Worm (Caenorhabditis elegans) whole organism, mixed stage, embryonic: ENCODE results near the gene cap-1.

ENCODE experiments used
- M03D4.4 ChIP-seq: sonication (generic microtip); optimal IDR thresholded peaks from 2 replicates; lab custom pipeline; 2017; ENCODE audit warnings: mild to moderate bottlenecking, missing genetic modification characterization, missing compliant biosample characterization
- bed-3 ChIP-seq: fragments of 200-800 bp; sonication (Bioruptor generic); optimal IDR thresholded peaks from 3 replicates; lab custom pipeline; 2018; ENCODE audit warnings: mild to moderate bottlenecking, missing genetic modification characterization, moderate library complexity, missing compliant biosample characterization
- blmp-1 ChIP-seq: fragments of 150-350 bp; optimal IDR thresholded peaks from 2 replicates; lab custom pipeline; 2014; ENCODE audit warnings: missing biosample characterization, missing genetic modification characterization
- ceh-39 ChIP-seq: fragments of 150-350 bp; optimal IDR thresholded peaks from 2 replicates; lab custom pipeline; 2014; ENCODE audit warnings: missing biosample characterization, missing genetic modification characterization
- ceh-43 ChIP-seq: fragments of 200-800 bp; sonication (Bioruptor generic); optimal IDR thresholded peaks from 2 replicates; lab custom pipeline; 2018; ENCODE audit warnings: mild to moderate bottlenecking, missing genetic modification characterization, moderate library complexity, missing compliant biosample characterization
- ceh-83 ChIP-seq: fragments of 200-800 bp; sonication (Bioruptor generic); optimal IDR thresholded peaks from 2 replicates; lab custom pipeline; 2018; ENCODE audit warnings: mild to moderate bottlenecking, missing genetic modification characterization, missing compliant biosample characterization
- ces-1 ChIP-seq: fragments of 150-350 bp; optimal IDR thresholded peaks from 2 replicates; lab custom pipeline; 2014; ENCODE audit warnings: missing biosample characterization, missing genetic modification reagents, missing genetic modification characterization
- cnd-1 ChIP-seq: fragments of 200-800 bp; sonication (Bioruptor generic); optimal IDR thresholded peaks from 2 replicates; lab custom pipeline; 2018; ENCODE audit warnings: mild to moderate bottlenecking, missing genetic modification characterization, missing compliant biosample characterization
- drap-1 ChIP-seq: fragments of 200-800 bp; sonication (Bioruptor generic); optimal IDR thresholded peaks from 3 replicates; lab custom pipeline; 2018; ENCODE audit warnings: mild to moderate bottlenecking, missing genetic modification characterization, missing compliant biosample characterization
- elt-1 ChIP-seq: sonication (generic microtip); optimal IDR thresholded peaks from 2 replicates; lab custom pipeline; 2017; ENCODE audit warnings: missing genetic modification characterization, mild to moderate bottlenecking, missing compliant biosample characterization, antibody characterized with exemption, moderate library complexity, borderline replicate concordance; ENCODE audit not compliant: insufficient read depth
- elt-3 ChIP-seq: fragments of 150-350 bp; optimal IDR thresholded peaks from 2 replicates; lab custom pipeline; 2014; ENCODE audit warnings: missing biosample characterization, missing genetic modification characterization
- flh-1 ChIP-seq: fragments of 200-800 bp; sonication (Bioruptor generic); optimal IDR thresholded peaks from 2 replicates; lab custom pipeline; 2018; ENCODE audit warnings: mild to moderate bottlenecking, missing genetic modification characterization, moderate library complexity, missing compliant biosample characterization
- ham-2 ChIP-seq: fragments of 200-800 bp; sonication (Bioruptor generic); optimal IDR thresholded peaks from 2 replicates; lab custom pipeline; 2018; ENCODE audit warnings: mild to moderate bottlenecking, missing genetic modification characterization, missing compliant biosample characterization
- hlh-1 ChIP-seq: fragments of 150-350 bp; optimal IDR thresholded peaks from 2 replicates; lab custom pipeline; 2014; ENCODE audit warnings: missing biosample characterization, missing genetic modification reagents, missing genetic modification characterization
- lin-13 ChIP-seq: fragments of 150-350 bp; optimal IDR thresholded peaks from 2 replicates; lab custom pipeline; 2014; ENCODE audit warnings: missing biosample characterization, missing genetic modification characterization
- lin-32 ChIP-seq: fragments of 200-800 bp; sonication (Bioruptor generic); optimal IDR thresholded peaks from 2 replicates; lab custom pipeline; 2018; ENCODE audit warnings: mild to moderate bottlenecking, missing genetic modification characterization, missing compliant biosample characterization
- lsy-2 ChIP-seq: fragments of 150-350 bp; optimal IDR thresholded peaks from 2 replicates; lab custom pipeline; 2014; ENCODE audit warnings: missing biosample characterization, missing genetic modification characterization
- mab-5 ChIP-seq: fragments of 150-350 bp; optimal IDR thresholded peaks from 2 replicates; lab custom pipeline; 2014; ENCODE audit warnings: missing biosample characterization, missing genetic modification characterization
- mep-1 ChIP-seq: fragments of 150-350 bp; optimal IDR thresholded peaks from 2 replicates; lab custom pipeline; 2017; ENCODE audit warnings: missing biosample characterization, missing genetic modification reagents, missing genetic modification characterization, inconsistent platforms
- mls-2 ChIP-seq: sonication (generic microtip); optimal IDR thresholded peaks from 2 replicates; lab custom pipeline; 2016; ENCODE audit warnings: mild to moderate bottlenecking, missing genetic modification characterization, moderate library complexity, missing compliant biosample characterization
- nhr-12 ChIP-seq: fragments of 150-350 bp; optimal IDR thresholded peaks from 2 replicates; lab custom pipeline; 2014; ENCODE audit warnings: missing biosample characterization, missing genetic modification characterization
- nhr-2 ChIP-seq: fragments of 150-350 bp; optimal IDR thresholded peaks from 2 replicates; lab custom pipeline; 2014; ENCODE audit warnings: missing biosample characterization, missing genetic modification characterization
- nhr-237 ChIP-seq: fragments of 150-350 bp; optimal IDR thresholded peaks from 2 replicates; lab custom pipeline; 2014; ENCODE audit warnings: missing biosample characterization, missing genetic modification characterization
- nhr-28 ChIP-seq: fragments of 150-350 bp; optimal IDR thresholded peaks from 2 replicates; lab custom pipeline; 2014; ENCODE audit warnings: missing biosample characterization, missing genetic modification characterization
- nhr-76 ChIP-seq: sonication (generic microtip); optimal IDR thresholded peaks from 2 replicates; lab custom pipeline; 2017; ENCODE audit warnings: missing biosample characterization, missing genetic modification characterization
- pha-4 ChIP-seq: fragments of 150-350 bp; optimal IDR thresholded peaks from 2 replicates; lab custom pipeline; 2018; ENCODE audit warnings: missing biosample characterization, missing genetic modification reagents, missing genetic modification characterization
- sem-2 ChIP-seq: fragments of 200-800 bp; sonication (Bioruptor generic); optimal IDR thresholded peaks from 2 replicates; lab custom pipeline; 2018; ENCODE audit warnings: mild to moderate bottlenecking, missing genetic modification characterization, missing compliant biosample characterization
- snpc-4 ChIP-seq: fragments of 150-350 bp; optimal IDR thresholded peaks from 2 replicates; lab custom pipeline; 2014; ENCODE audit warnings: missing biosample characterization, missing genetic modification characterization
- sptf-1 ChIP-seq: sonication (generic microtip); optimal IDR thresholded peaks from 2 replicates; lab custom pipeline; 2017; ENCODE audit warnings: mild to moderate bottlenecking, missing genetic modification characterization, moderate library complexity, missing compliant biosample characterization
- tbx-8 ChIP-seq: fragments of 200-800 bp; sonication (Bioruptor generic); optimal IDR thresholded peaks from 2 replicates; lab custom pipeline; 2018; ENCODE audit warnings: mild to moderate bottlenecking, missing genetic modification characterization, moderate library complexity, missing compliant biosample characterization
- unc-120 ChIP-seq: sonication (generic microtip); optimal IDR thresholded peaks from 2 replicates; lab custom pipeline; 2017; ENCODE audit warnings: missing genetic modification characterization, missing compliant biosample characterization; ENCODE audit not compliant: poor library complexity, severe bottlenecking
- unc-39 ChIP-seq: fragments of 150-350 bp; optimal IDR thresholded peaks from 2 replicates; lab custom pipeline; 2014; ENCODE audit warnings: missing biosample characterization, missing genetic modification characterization
- unc-62 ChIP-seq: fragments of 150-350 bp; optimal IDR thresholded peaks from 2 replicates; lab custom pipeline; 2014; ENCODE audit warnings: missing biosample characterization, missing genetic modification reagents, missing genetic modification characterization
- zip-8 ChIP-seq: fragments of 150-350 bp; optimal IDR thresholded peaks from 2 replicates; lab custom pipeline; 2014; ENCODE audit warnings: missing biosample characterization, missing genetic modification characterization
- ztf-11 ChIP-seq: fragments of 150-350 bp; optimal IDR thresholded peaks from 2 replicates; lab custom pipeline; 2014; ENCODE audit warnings: missing biosample characterization, missing genetic modification characterization

cap-1 gene

ce11 chrIV:7230198-7230597, at the start of gene cap-1:
Gene cap-1, minus strand, starts transcription at chrIV:7230223.
- TF ChIP-seq ham-2 (GFP tag; lab: Kevin White, UChicago) (no peak), flh-1 (GFP tag; lab: Kevin White, UChicago) (no peak), nhr-2 (tag; lab: Kevin White, UChicago) (no peak), unc-120 (no peak), M03D4.4 (tag; lab: Kevin White, UChicago) (no peak), bed-3 (GFP tag; lab: Kevin White, UChicago) (no peak), nhr-76 (tag; lab: Kevin White, UChicago) (no peak), zip-8 (no peak), lsy-2 (tag; lab: Kevin White, UChicago) (peak; percentile 60), lin-32 (GFP tag; lab: Kevin White, UChicago) (no peak), elt-3 (tag; lab: Kevin White, UChicago) (no peak), unc-39 (tag; lab: Kevin White, UChicago) (no peak), mls-2 (tag; lab: Kevin White, UChicago) (peak; percentile 11), hlh-1 (peak; percentile 47), ceh-83 (GFP tag; lab: Kevin White, UChicago) (no peak), drap-1 (no peak), mab-5 (tag; lab: Kevin White, UChicago) (no peak), cnd-1 (tag; lab: Kevin White, UChicago) (no peak), ceh-39 (tag; lab: Kevin White, UChicago) (peak; percentile 65), elt-1 (no peak), ztf-11 (tag; lab: Kevin White, UChicago) (no peak), nhr-237 (tag; lab: Kevin White, UChicago) (peak; percentile 38), snpc-4 (tag; lab: Kevin White, UChicago) (no peak), mep-1 (tag; lab: Kevin White, UChicago) (peak; percentile 78), pha-4 (tag; lab: Kevin White, UChicago) (peak; percentile 36), tbx-8 (GFP tag; lab: Kevin White, UChicago) (no peak), sem-2 (GFP tag; lab: Kevin White, UChicago) (no peak), sptf-1 (tag; lab: Kevin White, UChicago) (peak; percentile 13), unc-62 (no peak), ces-1 (GFP tag; lab: Kevin White, UChicago) (peak; percentile 70), blmp-1 (tag; lab: Kevin White, UChicago) (no peak), nhr-28 (tag; lab: Kevin White, UChicago) (no peak), lin-13 (tag; lab: Kevin White, UChicago) (peak; percentile 54), nhr-12 (no peak), ceh-43 (no peak)
- TF ChIP-seq, all 35 proteins: peak for 10

- TF ChIP-seq cnd-1 (tag; lab: Kevin White, UChicago) (no peak), flh-1 (GFP tag; lab: Kevin White, UChicago) (no peak), M03D4.4 (tag; lab: Kevin White, UChicago) (no peak), sptf-1 (tag; lab: Kevin White, UChicago) (no peak), elt-1 (no peak), mls-2 (tag; lab: Kevin White, UChicago) (no peak), hlh-1 (no peak), unc-120 (no peak), nhr-2 (tag; lab: Kevin White, UChicago) (no peak), ztf-11 (tag; lab: Kevin White, UChicago) (no peak), nhr-237 (tag; lab: Kevin White, UChicago) (no peak), nhr-12 (no peak), mab-5 (tag; lab: Kevin White, UChicago) (no peak), ceh-39 (tag; lab: Kevin White, UChicago) (no peak), ceh-83 (GFP tag; lab: Kevin White, UChicago) (no peak)
Measured at ce11 chrIV:7276661-7277060, 46.6 kb upstream of the cap-1 start, which contains the start of gene C06E4.2. Gene C06E4.2, plus strand, starts transcription at chrIV:7276961.

- TF ChIP-seq ces-1 (GFP tag; lab: Kevin White, UChicago) (peak; percentile 76), ztf-11 (tag; lab: Kevin White, UChicago) (no peak)
Measured at ce11 chrIV:7274969-7275548, 45.0 kb upstream of the cap-1 start.
